Worm (Caenorhabditis elegans) whole organism, L2 larva: ENCODE results near the gene F40D4.13.

Experiments
- ceh-82 ChIP-seq: fragments of 150-350 bp; optimal IDR thresholded peaks from 2 replicates; lab custom pipeline; 2014; ENCODE audit warnings: missing biosample characterization, missing genetic modification characterization
- sma-9 ChIP-seq, 2 experiments: fragments of 150-350 bp in 1 of 2; sonication (generic microtip) in 1 of 2; optimal IDR thresholded peaks; 2 replicates each; lab custom pipeline; 2014 to 2016; ENCODE audit warnings: missing genetic modification characterization in 2 of 2, mild to moderate bottlenecking in 1 of 2, missing biosample characterization in 1 of 2, missing compliant biosample characterization in 1 of 2, missing genetic modification reagents in 1 of 2, moderate library complexity in 1 of 2

DNA sequence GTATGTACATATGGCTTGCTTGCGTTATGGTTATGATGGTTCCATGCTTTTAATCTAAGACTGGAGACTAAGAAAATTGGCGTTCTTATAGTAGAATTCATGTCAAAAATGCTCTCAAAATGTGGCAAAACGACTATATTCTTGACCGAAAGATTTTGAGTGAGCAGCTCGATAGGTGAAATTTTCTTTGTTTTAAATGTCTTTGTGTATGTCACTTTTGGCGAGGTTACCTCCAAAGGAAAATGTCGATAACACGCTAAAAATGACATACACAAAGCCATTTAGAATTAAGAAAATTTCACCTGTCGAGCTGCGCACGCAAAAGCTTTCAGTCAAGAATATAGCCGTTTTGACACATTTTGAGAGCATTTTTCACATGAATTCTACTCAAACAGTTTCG is 10.4 kb upstream of the F40D4.13 start, which contains the start of gene srz-66:
- no peak for TF ChIP-seq ceh-82 (tag; lab: Kevin White, UChicago)
- no peak for TF ChIP-seq sma-9 (GFP tag; optimal IDR thresholded peaks at IDR 0.05; lab: Kevin White, UChicago)
- no peak for TF ChIP-seq sma-9 (tag; optimal IDR thresholded peaks at IDR 0.05; lab: Kevin White, UChicago)
